Fruit fly (Drosophila melanogaster) whole organism, embryonic: Measurements from ENCODE around the gene Atpalpha.

Experiments
- CG15073 ChIP-seq: fragments of 200-800 bp; sonication (Bioruptor generic); optimal IDR thresholded peaks from 2 replicates; lab custom pipeline; 2016; ENCODE audit warnings: missing biosample characterization, missing genetic modification characterization
- GATAe ChIP-seq: fragments of 200-800 bp; sonication (Bioruptor generic); conservative IDR thresholded peaks from 2 replicates; pipeline ENCODE4 v1.3.6; 2022; ENCODE audit warnings: missing biosample characterization, missing genetic modification characterization

DNA sequence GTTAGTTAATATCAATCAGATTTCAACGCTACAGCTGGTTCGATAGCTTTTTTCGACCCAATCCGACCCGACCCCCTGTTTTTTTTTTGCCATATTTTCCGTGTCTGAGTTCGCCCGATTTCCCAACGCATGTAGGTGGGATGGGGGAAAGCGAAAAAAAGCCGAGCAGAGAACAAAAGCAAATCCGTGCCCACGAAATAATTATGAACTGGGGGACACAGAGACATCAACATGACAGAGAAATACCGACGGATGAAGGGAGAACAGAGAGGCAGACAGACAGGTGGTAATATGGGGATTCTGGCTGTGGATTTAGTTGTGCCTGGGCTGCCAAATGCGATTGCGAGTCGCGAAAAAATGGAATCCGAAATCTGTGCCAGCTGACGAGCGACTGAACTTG, 40.5 kb downstream of the Atpalpha start:
- TF ChIP-seq CG15073 (GFP tag; lab: Kevin White, UChicago) (no peak), GATAe (GFP tag; lab: Robert Waterston, UW) (no peak)
